Worm (Caenorhabditis elegans) whole organism, mixed stage, embryonic: ENCODE results near the gene parg-2.
"Not testable (repeated sequence)": the region's sequence is repeated elsewhere in the genome, so short reads cannot be mapped to it uniquely, and the experiment has no call there.

ENCODE experiments used
- M03D4.4 ChIP-seq: sonication (generic microtip); optimal IDR thresholded peaks from 2 replicates; lab custom pipeline; 2017; ENCODE audit warnings: mild to moderate bottlenecking, missing genetic modification characterization, missing compliant biosample characterization
- bed-3 ChIP-seq: fragments of 200-800 bp; sonication (Bioruptor generic); optimal IDR thresholded peaks from 3 replicates; lab custom pipeline; 2018; ENCODE audit warnings: mild to moderate bottlenecking, missing genetic modification characterization, moderate library complexity, missing compliant biosample characterization
- blmp-1 ChIP-seq: fragments of 150-350 bp; optimal IDR thresholded peaks from 2 replicates; lab custom pipeline; 2014; ENCODE audit warnings: missing biosample characterization, missing genetic modification characterization
- ceh-39 ChIP-seq: fragments of 150-350 bp; optimal IDR thresholded peaks from 2 replicates; lab custom pipeline; 2014; ENCODE audit warnings: missing biosample characterization, missing genetic modification characterization
- ceh-43 ChIP-seq: fragments of 200-800 bp; sonication (Bioruptor generic); optimal IDR thresholded peaks from 2 replicates; lab custom pipeline; 2018; ENCODE audit warnings: mild to moderate bottlenecking, missing genetic modification characterization, moderate library complexity, missing compliant biosample characterization
- ceh-83 ChIP-seq: fragments of 200-800 bp; sonication (Bioruptor generic); optimal IDR thresholded peaks from 2 replicates; lab custom pipeline; 2018; ENCODE audit warnings: mild to moderate bottlenecking, missing genetic modification characterization, missing compliant biosample characterization
- ces-1 ChIP-seq: fragments of 150-350 bp; optimal IDR thresholded peaks from 2 replicates; lab custom pipeline; 2014; ENCODE audit warnings: missing biosample characterization, missing genetic modification reagents, missing genetic modification characterization
- cnd-1 ChIP-seq: fragments of 200-800 bp; sonication (Bioruptor generic); optimal IDR thresholded peaks from 2 replicates; lab custom pipeline; 2018; ENCODE audit warnings: mild to moderate bottlenecking, missing genetic modification characterization, missing compliant biosample characterization
- drap-1 ChIP-seq: fragments of 200-800 bp; sonication (Bioruptor generic); optimal IDR thresholded peaks from 3 replicates; lab custom pipeline; 2018; ENCODE audit warnings: mild to moderate bottlenecking, missing genetic modification characterization, missing compliant biosample characterization
- elt-3 ChIP-seq: fragments of 150-350 bp; optimal IDR thresholded peaks from 2 replicates; lab custom pipeline; 2014; ENCODE audit warnings: missing biosample characterization, missing genetic modification characterization
- flh-1 ChIP-seq: fragments of 200-800 bp; sonication (Bioruptor generic); optimal IDR thresholded peaks from 2 replicates; lab custom pipeline; 2018; ENCODE audit warnings: mild to moderate bottlenecking, missing genetic modification characterization, moderate library complexity, missing compliant biosample characterization
- ham-2 ChIP-seq: fragments of 200-800 bp; sonication (Bioruptor generic); optimal IDR thresholded peaks from 2 replicates; lab custom pipeline; 2018; ENCODE audit warnings: mild to moderate bottlenecking, missing genetic modification characterization, missing compliant biosample characterization
- hlh-1 ChIP-seq: fragments of 150-350 bp; optimal IDR thresholded peaks from 2 replicates; lab custom pipeline; 2014; ENCODE audit warnings: missing biosample characterization, missing genetic modification reagents, missing genetic modification characterization
- lin-13 ChIP-seq: fragments of 150-350 bp; optimal IDR thresholded peaks from 2 replicates; lab custom pipeline; 2014; ENCODE audit warnings: missing biosample characterization, missing genetic modification characterization
- lin-32 ChIP-seq: fragments of 200-800 bp; sonication (Bioruptor generic); optimal IDR thresholded peaks from 2 replicates; lab custom pipeline; 2018; ENCODE audit warnings: mild to moderate bottlenecking, missing genetic modification characterization, missing compliant biosample characterization
- lsy-2 ChIP-seq: fragments of 150-350 bp; optimal IDR thresholded peaks from 2 replicates; lab custom pipeline; 2014; ENCODE audit warnings: missing biosample characterization, missing genetic modification characterization
- mab-5 ChIP-seq: fragments of 150-350 bp; optimal IDR thresholded peaks from 2 replicates; lab custom pipeline; 2014; ENCODE audit warnings: missing biosample characterization, missing genetic modification characterization
- mep-1 ChIP-seq: fragments of 150-350 bp; optimal IDR thresholded peaks from 2 replicates; lab custom pipeline; 2017; ENCODE audit warnings: missing biosample characterization, missing genetic modification reagents, missing genetic modification characterization, inconsistent platforms
- mls-2 ChIP-seq: sonication (generic microtip); optimal IDR thresholded peaks from 2 replicates; lab custom pipeline; 2016; ENCODE audit warnings: mild to moderate bottlenecking, missing genetic modification characterization, moderate library complexity, missing compliant biosample characterization
- nhr-12 ChIP-seq: fragments of 150-350 bp; optimal IDR thresholded peaks from 2 replicates; lab custom pipeline; 2014; ENCODE audit warnings: missing biosample characterization, missing genetic modification characterization
- nhr-2 ChIP-seq: fragments of 150-350 bp; optimal IDR thresholded peaks from 2 replicates; lab custom pipeline; 2014; ENCODE audit warnings: missing biosample characterization, missing genetic modification characterization
- nhr-237 ChIP-seq: fragments of 150-350 bp; optimal IDR thresholded peaks from 2 replicates; lab custom pipeline; 2014; ENCODE audit warnings: missing biosample characterization, missing genetic modification characterization
- nhr-76 ChIP-seq: sonication (generic microtip); optimal IDR thresholded peaks from 2 replicates; lab custom pipeline; 2017; ENCODE audit warnings: missing biosample characterization, missing genetic modification characterization
- pha-4 ChIP-seq: fragments of 150-350 bp; optimal IDR thresholded peaks from 2 replicates; lab custom pipeline; 2018; ENCODE audit warnings: missing biosample characterization, missing genetic modification reagents, missing genetic modification characterization
- sem-2 ChIP-seq: fragments of 200-800 bp; sonication (Bioruptor generic); optimal IDR thresholded peaks from 2 replicates; lab custom pipeline; 2018; ENCODE audit warnings: mild to moderate bottlenecking, missing genetic modification characterization, missing compliant biosample characterization
- snpc-4 ChIP-seq: fragments of 150-350 bp; optimal IDR thresholded peaks from 2 replicates; lab custom pipeline; 2014; ENCODE audit warnings: missing biosample characterization, missing genetic modification characterization
- sptf-1 ChIP-seq: sonication (generic microtip); optimal IDR thresholded peaks from 2 replicates; lab custom pipeline; 2017; ENCODE audit warnings: mild to moderate bottlenecking, missing genetic modification characterization, moderate library complexity, missing compliant biosample characterization
- tbx-8 ChIP-seq: fragments of 200-800 bp; sonication (Bioruptor generic); optimal IDR thresholded peaks from 2 replicates; lab custom pipeline; 2018; ENCODE audit warnings: mild to moderate bottlenecking, missing genetic modification characterization, moderate library complexity, missing compliant biosample characterization
- unc-120 ChIP-seq: sonication (generic microtip); optimal IDR thresholded peaks from 2 replicates; lab custom pipeline; 2017; ENCODE audit warnings: missing genetic modification characterization, missing compliant biosample characterization; ENCODE audit not compliant: poor library complexity, severe bottlenecking
- unc-39 ChIP-seq: fragments of 150-350 bp; optimal IDR thresholded peaks from 2 replicates; lab custom pipeline; 2014; ENCODE audit warnings: missing biosample characterization, missing genetic modification characterization
- unc-62 ChIP-seq: fragments of 150-350 bp; optimal IDR thresholded peaks from 2 replicates; lab custom pipeline; 2014; ENCODE audit warnings: missing biosample characterization, missing genetic modification reagents, missing genetic modification characterization
- zip-8 ChIP-seq: fragments of 150-350 bp; optimal IDR thresholded peaks from 2 replicates; lab custom pipeline; 2014; ENCODE audit warnings: missing biosample characterization, missing genetic modification characterization
- ztf-11 ChIP-seq: fragments of 150-350 bp; optimal IDR thresholded peaks from 2 replicates; lab custom pipeline; 2014; ENCODE audit warnings: missing biosample characterization, missing genetic modification characterization

parg-2 gene

DNA sequence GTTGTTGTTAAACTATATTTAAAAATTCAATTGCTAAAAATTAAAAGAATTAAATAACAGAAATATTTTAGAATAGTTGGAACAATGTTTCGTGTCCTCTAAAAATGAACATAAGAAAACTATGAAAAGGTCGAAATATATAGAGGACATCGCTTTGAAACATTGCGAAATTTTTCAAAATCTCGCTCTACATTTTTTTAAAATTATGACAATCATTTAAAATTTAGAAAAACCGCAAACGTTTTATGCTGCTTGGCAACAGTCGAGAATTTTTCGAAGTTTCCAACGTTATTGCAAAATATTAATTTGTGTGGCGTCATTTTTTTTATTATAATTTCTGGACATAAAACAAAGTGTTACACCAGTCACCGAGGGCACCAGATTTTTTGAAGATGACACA is at the start of gene parg-2, which contains the start of gene ipla-5:
Gene parg-2, minus strand, starts transcription at position 101 of the 400 bp plus-strand sequence.
Gene ipla-5, plus strand, starts transcription at position 216 of the 400 bp plus-strand sequence.
- TF ChIP-seq unc-120; nhr-237; ceh-83 (GFP tag; lab: Kevin White, UChicago): not testable (repeated sequence)

DNA sequence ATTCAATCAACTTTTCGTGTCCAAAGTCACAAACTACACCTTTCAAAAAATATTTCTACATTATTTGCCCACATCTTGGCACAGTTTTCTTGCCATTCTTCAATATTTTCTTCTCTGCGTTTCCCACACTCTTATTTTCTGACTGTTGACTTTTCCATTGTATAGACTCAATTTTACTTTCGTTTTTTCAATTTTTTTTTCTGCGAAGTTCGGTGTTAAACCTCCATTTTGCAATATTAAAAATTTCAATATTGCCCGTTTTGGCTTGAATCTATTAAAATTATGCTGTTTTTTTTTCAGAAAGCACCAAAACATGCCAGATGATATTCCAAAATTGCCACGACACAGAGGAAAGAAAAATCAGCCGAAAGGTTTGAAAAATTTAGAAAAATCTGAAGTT is 49.6 kb upstream of the parg-2 start, which contains the start of gene cdc-50.B:
Gene cdc-50.B, plus strand, starts transcription at position 301 of the 400 bp plus-strand sequence.
- TF ChIP-seq ham-2 (no peak), snpc-4 (tag; lab: Kevin White, UChicago) (no peak), zip-8 (tag; lab: Kevin White, UChicago) (no peak), lin-32 (GFP tag; lab: Kevin White, UChicago) (no peak), nhr-2 (tag; lab: Kevin White, UChicago) (no peak), pha-4 (tag; lab: Kevin White, UChicago) (no peak), unc-62 (no peak), elt-3 (tag; lab: Kevin White, UChicago) (no peak), hlh-1 (tag; lab: Kevin White, UChicago) (no peak), mep-1 (tag; lab: Kevin White, UChicago) (no peak), flh-1 (GFP tag; lab: Kevin White, UChicago) (no peak), mab-5 (tag; lab: Kevin White, UChicago) (no peak), bed-3 (GFP tag; lab: Kevin White, UChicago) (no peak), unc-120 (no peak)

DNA sequence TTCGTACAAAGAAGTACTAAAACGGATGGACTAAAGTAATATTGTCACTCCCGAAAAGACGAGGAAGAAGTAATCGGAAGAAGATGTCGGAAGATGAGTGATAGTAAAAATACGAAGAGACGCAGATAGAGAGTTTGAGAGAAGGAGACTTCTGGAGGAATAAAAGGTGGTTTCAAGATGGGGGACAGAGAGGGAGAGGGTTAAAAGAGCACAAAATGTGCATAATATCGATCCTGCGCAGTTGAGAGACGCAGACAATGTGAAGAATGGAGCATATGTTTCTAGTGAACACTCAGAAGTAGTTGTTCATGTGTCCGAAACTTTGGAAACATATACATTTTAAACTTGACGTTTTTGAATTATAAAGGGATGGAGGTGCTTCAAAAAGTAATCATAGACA is 47.5 kb upstream of the parg-2 start:
- TF ChIP-seq hlh-1 (tag; lab: Kevin White, UChicago) (peak; percentile 88), ceh-39 (tag; lab: Kevin White, UChicago) (peak; percentile 72), ces-1 (GFP tag; lab: Kevin White, UChicago) (peak; percentile 94), M03D4.4 (no peak), nhr-12 (tag; lab: Kevin White, UChicago) (no peak), ztf-11 (tag; lab: Kevin White, UChicago) (no peak), unc-120 (peak; percentile 56), unc-62 (peak; percentile 61), lsy-2 (tag; lab: Kevin White, UChicago) (peak; percentile 32), mep-1 (tag; lab: Kevin White, UChicago) (peak; percentile 39)

DNA sequence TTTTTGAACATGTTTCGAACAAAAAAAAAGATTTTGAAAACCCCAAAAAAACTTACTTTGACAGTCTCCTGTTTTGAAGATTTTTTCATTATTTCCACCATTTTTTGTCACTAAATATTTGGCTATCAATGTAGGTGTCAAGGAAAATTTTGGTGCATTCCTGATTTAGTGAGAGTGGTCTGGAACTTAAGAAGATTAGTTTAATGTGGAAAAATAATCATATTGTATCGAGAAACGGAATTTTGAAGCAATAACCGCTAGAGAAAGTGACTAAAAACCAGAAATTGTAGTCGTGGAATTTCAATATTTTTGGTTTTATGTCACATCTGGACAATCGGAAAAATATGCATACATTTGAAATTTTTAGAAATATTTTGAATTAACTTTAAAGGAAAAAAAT is 47.0 kb upstream of the parg-2 start, which contains the start of the genes F20C5.11 and klp-11:
Gene F20C5.11, minus strand, starts transcription at position 101 of the 400 bp plus-strand sequence.
Gene klp-11, minus strand, starts transcription at position 171 of the 400 bp plus-strand sequence.
- TF ChIP-seq sptf-1 (tag; lab: Kevin White, UChicago) = no peak
- no peak for TF ChIP-seq ham-2
- no peak for TF ChIP-seq nhr-237
- TF ChIP-seq nhr-12 (tag; lab: Kevin White, UChicago) = no peak
- no peak for TF ChIP-seq ces-1 (GFP tag; lab: Kevin White, UChicago)
- no peak for TF ChIP-seq lin-32 (GFP tag; lab: Kevin White, UChicago)

DNA sequence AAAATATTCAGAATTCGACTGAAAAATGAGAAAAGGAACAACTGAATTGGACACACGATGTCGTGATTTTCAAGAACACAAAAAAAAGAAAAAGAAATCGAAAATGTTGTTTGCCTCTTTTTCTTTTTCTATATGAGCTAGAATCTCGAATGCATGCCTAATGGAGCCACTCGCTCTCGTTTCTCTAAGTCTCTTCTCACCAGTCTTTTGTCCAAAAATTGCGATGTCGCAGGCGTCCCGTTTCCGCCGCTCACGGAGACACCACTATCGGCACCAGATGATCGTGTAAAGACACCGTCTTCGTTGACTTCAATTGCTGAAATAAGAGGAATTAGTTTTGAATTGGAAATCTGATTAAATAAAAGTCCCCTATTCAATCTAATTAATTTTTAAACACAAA is 43.7 kb upstream of the parg-2 start:
- TF ChIP-seq ces-1 (GFP tag; lab: Kevin White, UChicago) (peak; percentile 28), sptf-1 (tag; lab: Kevin White, UChicago) (no peak), bed-3 (GFP tag; lab: Kevin White, UChicago) (no peak), ham-2 (no peak), pha-4 (tag; lab: Kevin White, UChicago) (no peak), drap-1 (GFP tag; lab: Kevin White, UChicago) (no peak), mls-2 (tag; lab: Kevin White, UChicago) (no peak), ceh-83 (GFP tag; lab: Kevin White, UChicago) (no peak)

DNA sequence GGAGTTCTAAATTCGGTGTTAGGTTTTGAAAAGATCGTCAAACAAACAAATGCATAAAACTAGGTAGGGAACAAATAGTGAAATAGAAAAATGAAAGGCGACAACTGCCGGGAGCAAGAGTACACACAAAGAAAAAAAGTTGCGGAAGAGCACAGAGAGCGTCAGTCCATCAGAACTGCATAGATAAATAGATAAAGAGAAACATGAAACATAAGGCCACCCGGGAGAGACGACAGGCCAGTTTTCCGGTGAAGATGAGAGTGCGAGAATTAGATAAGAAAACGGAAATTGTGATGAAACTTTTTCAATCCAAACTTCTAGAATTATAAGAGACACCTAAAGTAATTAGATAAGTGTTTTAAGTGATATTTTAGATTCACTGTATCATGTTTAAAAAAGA is 42.8 kb upstream of the parg-2 start:
- TF ChIP-seq nhr-2 (tag; lab: Kevin White, UChicago) (no peak), mab-5 (tag; lab: Kevin White, UChicago) (no peak), nhr-76 (tag; lab: Kevin White, UChicago) (no peak), zip-8 (tag; lab: Kevin White, UChicago) (no peak), lin-13 (tag; lab: Kevin White, UChicago) (no peak), ces-1 (GFP tag; lab: Kevin White, UChicago) (peak; percentile 2), flh-1 (GFP tag; lab: Kevin White, UChicago) (no peak), ceh-39 (tag; lab: Kevin White, UChicago) (no peak), pha-4 (tag; lab: Kevin White, UChicago) (no peak), mep-1 (tag; lab: Kevin White, UChicago) (no peak), hlh-1 (tag; lab: Kevin White, UChicago) (peak; percentile 55), unc-39 (tag; lab: Kevin White, UChicago) (no peak), lin-32 (GFP tag; lab: Kevin White, UChicago) (no peak), mls-2 (tag; lab: Kevin White, UChicago) (no peak), tbx-8 (GFP tag; lab: Kevin White, UChicago) (no peak), lsy-2 (tag; lab: Kevin White, UChicago) (no peak), unc-120 (peak; percentile 54), cnd-1 (no peak), blmp-1 (tag; lab: Kevin White, UChicago) (no peak), nhr-237 (no peak), sptf-1 (tag; lab: Kevin White, UChicago) (no peak), bed-3 (GFP tag; lab: Kevin White, UChicago) (no peak), sem-2 (no peak), ceh-43 (GFP tag; lab: Kevin White, UChicago) (no peak), M03D4.4 (no peak)
